Worm (Caenorhabditis elegans): Measurements from ENCODE around the gene tmd-2.

ce11 chrV:8306366-8306765 lies 28.1 kb upstream of the tmd-2 start, which contains the start of gene W02D7.8:
- TF ChIP-seq nhr-11 (tag; optimal IDR thresholded peaks at IDR 0.05) (no peak), ama-1 (optimal IDR thresholded peaks at IDR 0.05) (no peak), lin-39 (tag; optimal IDR thresholded peaks at IDR 0.05) (no peak), nhr-77 (tag; optimal IDR thresholded peaks at IDR 0.05) (no peak), lin-11 (tag; optimal IDR thresholded peaks at IDR 0.05) (no peak), ztf-11 (tag; optimal IDR thresholded peaks at IDR 0.05) (no peak), egl-27 (tag; optimal IDR thresholded peaks at IDR 0.05) (no peak), skn-1 (tag; optimal IDR thresholded peaks at IDR 0.05) (no peak), nhr-6 (tag; optimal IDR thresholded peaks at IDR 0.05) (no peak), F13H6.1 (tag; optimal IDR thresholded peaks at IDR 0.05) (no peak), ceh-82 (tag; optimal IDR thresholded peaks at IDR 0.05) (no peak)
